Worm (Caenorhabditis elegans) whole organism, mixed stage, embryonic: Measurements from ENCODE around the gene C05B5.2.

Experiments used
- M03D4.4 ChIP-seq: sonication (generic microtip); optimal IDR thresholded peaks from 2 replicates; lab custom pipeline; 2017; ENCODE audit warnings: mild to moderate bottlenecking, missing genetic modification characterization, missing compliant biosample characterization
- bed-3 ChIP-seq: fragments of 200-800 bp; sonication (Bioruptor generic); optimal IDR thresholded peaks from 3 replicates; lab custom pipeline; 2018; ENCODE audit warnings: mild to moderate bottlenecking, missing genetic modification characterization, moderate library complexity, missing compliant biosample characterization
- elt-1 ChIP-seq: sonication (generic microtip); optimal IDR thresholded peaks from 2 replicates; lab custom pipeline; 2017; ENCODE audit warnings: missing genetic modification characterization, mild to moderate bottlenecking, missing compliant biosample characterization, antibody characterized with exemption, moderate library complexity, borderline replicate concordance; ENCODE audit not compliant: insufficient read depth
- lin-13 ChIP-seq: fragments of 150-350 bp; optimal IDR thresholded peaks from 2 replicates; lab custom pipeline; 2014; ENCODE audit warnings: missing biosample characterization, missing genetic modification characterization
- lsy-2 ChIP-seq: fragments of 150-350 bp; optimal IDR thresholded peaks from 2 replicates; lab custom pipeline; 2014; ENCODE audit warnings: missing biosample characterization, missing genetic modification characterization
- mab-5 ChIP-seq: fragments of 150-350 bp; optimal IDR thresholded peaks from 2 replicates; lab custom pipeline; 2014; ENCODE audit warnings: missing biosample characterization, missing genetic modification characterization
- mep-1 ChIP-seq: fragments of 150-350 bp; optimal IDR thresholded peaks from 2 replicates; lab custom pipeline; 2017; ENCODE audit warnings: missing biosample characterization, missing genetic modification reagents, missing genetic modification characterization, inconsistent platforms
- mls-2 ChIP-seq: sonication (generic microtip); optimal IDR thresholded peaks from 2 replicates; lab custom pipeline; 2016; ENCODE audit warnings: mild to moderate bottlenecking, missing genetic modification characterization, moderate library complexity, missing compliant biosample characterization
- nhr-2 ChIP-seq: fragments of 150-350 bp; optimal IDR thresholded peaks from 2 replicates; lab custom pipeline; 2014; ENCODE audit warnings: missing biosample characterization, missing genetic modification characterization
- nhr-28 ChIP-seq: fragments of 150-350 bp; optimal IDR thresholded peaks from 2 replicates; lab custom pipeline; 2014; ENCODE audit warnings: missing biosample characterization, missing genetic modification characterization
- nhr-76 ChIP-seq: sonication (generic microtip); optimal IDR thresholded peaks from 2 replicates; lab custom pipeline; 2017; ENCODE audit warnings: missing biosample characterization, missing genetic modification characterization
- sptf-1 ChIP-seq: sonication (generic microtip); optimal IDR thresholded peaks from 2 replicates; lab custom pipeline; 2017; ENCODE audit warnings: mild to moderate bottlenecking, missing genetic modification characterization, moderate library complexity, missing compliant biosample characterization

DNA sequence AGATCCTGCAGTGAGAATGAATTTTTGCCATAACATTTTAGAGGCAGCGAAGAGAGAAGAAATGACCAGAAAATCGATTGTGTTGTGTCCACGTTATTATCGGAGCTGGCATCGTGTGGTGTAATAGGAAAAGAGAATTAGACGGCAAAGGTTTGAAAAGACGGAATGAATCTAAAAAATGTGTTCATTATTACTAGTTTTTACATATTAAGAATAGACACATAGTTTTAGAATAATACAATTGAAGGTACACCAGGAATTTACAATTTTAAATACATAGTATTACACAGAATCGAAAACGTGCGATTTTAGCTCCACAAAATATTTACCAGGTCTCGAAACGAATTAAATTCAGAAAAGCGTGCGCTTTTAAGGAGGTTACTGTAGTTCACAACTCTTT is 50.1 kb downstream of the C05B5.2 start, which contains the start of gene K03H1.13:
- no peak for TF ChIP-seq sptf-1 (tag; lab: Kevin White, UChicago)
- TF ChIP-seq M03D4.4 (tag; lab: Kevin White, UChicago), result no peak
- TF ChIP-seq mls-2, result no peak
- TF ChIP-seq nhr-76 (tag; lab: Kevin White, UChicago), result no peak
- no peak for TF ChIP-seq mep-1 (tag; lab: Kevin White, UChicago)
- TF ChIP-seq elt-1, result no peak
- no peak for TF ChIP-seq mab-5
- no peak for TF ChIP-seq nhr-2 (tag; lab: Kevin White, UChicago)
- TF ChIP-seq nhr-28, result no peak
- TF ChIP-seq bed-3, result no peak
- TF ChIP-seq lsy-2 (tag; lab: Kevin White, UChicago), result no peak
- TF ChIP-seq lin-13 (tag; lab: Kevin White, UChicago), result no peak
